Worm (Caenorhabditis elegans) whole organism, late embryonic: Measurements from ENCODE around the gene C15C8.7.

Experiments
- K02D7.2 ChIP-seq: sonication (generic microtip); optimal IDR thresholded peaks from 2 replicates; lab custom pipeline; 2017; ENCODE audit warnings: mild to moderate bottlenecking, missing genetic modification characterization, missing compliant biosample characterization
- ceh-2 ChIP-seq: sonication (generic microtip); optimal IDR thresholded peaks from 2 replicates; lab custom pipeline; 2016; ENCODE audit warnings: missing genotype, missing genetic modification characterization, missing compliant biosample characterization
- ceh-30 ChIP-seq: fragments of 150-350 bp; optimal IDR thresholded peaks from 2 replicates; lab custom pipeline; 2014; ENCODE audit warnings: missing biosample characterization, missing genetic modification characterization
- fkh-10 ChIP-seq: fragments of 150-350 bp; optimal IDR thresholded peaks from 2 replicates; lab custom pipeline; 2014; ENCODE audit warnings: missing biosample characterization, missing genetic modification reagents, missing genetic modification characterization
- tbx-7 ChIP-seq: sonication (generic microtip); optimal IDR thresholded peaks from 2 replicates; lab custom pipeline; 2016; ENCODE audit warnings: missing genotype, missing genetic modification characterization, missing compliant biosample characterization

DNA sequence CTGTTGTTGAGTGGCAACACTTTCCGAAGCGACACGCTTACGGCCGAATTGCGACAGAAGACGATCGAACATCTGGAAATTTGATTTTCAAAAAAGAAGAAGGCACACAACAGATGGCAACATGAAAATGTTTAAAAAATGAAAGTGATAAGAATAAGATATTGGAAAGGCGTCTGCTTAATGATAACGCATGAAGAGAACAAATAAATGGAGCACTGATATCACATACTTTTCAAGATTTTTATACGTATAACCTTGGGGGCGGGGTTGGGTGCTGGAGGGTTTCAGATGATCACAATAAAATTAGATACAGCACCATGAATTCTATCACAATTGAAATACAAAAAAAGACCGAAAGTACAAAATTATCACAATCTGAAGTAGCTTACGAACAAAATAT lies at the start of gene C15C8.7:
- TF ChIP-seq fkh-10 (GFP tag; lab: Kevin White, UChicago) (no peak), ceh-30 (no peak), ceh-2 (tag; lab: Kevin White, UChicago) (no peak), tbx-7 (no peak), K02D7.2 (tag; lab: Kevin White, UChicago) (no peak)
